Worm (Caenorhabditis elegans) whole organism, L4/young adult: ENCODE results near the gene Y55F3C.9.

ENCODE experiments used
- W03F9.2 ChIP-seq: fragments of 150-350 bp; optimal IDR thresholded peaks from 2 replicates; lab custom pipeline; 2014; ENCODE audit warnings: missing biosample characterization, missing genetic modification characterization
- dao-5 ChIP-seq: sonication (generic microtip); optimal IDR thresholded peaks from 2 replicates; lab custom pipeline; 2016; ENCODE audit warnings: missing genotype, missing genetic modification characterization, moderate library complexity, missing compliant biosample characterization
- him-1 ChIP-seq: sonication (generic microtip); optimal IDR thresholded peaks from 2 replicates; lab custom pipeline; 2016; ENCODE audit warnings: missing genotype, missing genetic modification reagents, missing genetic modification characterization, missing compliant biosample characterization

The Y55F3C.9 gene

ce11 chrIV:675471-676159 lies 52.4 kb downstream of the Y55F3C.9 start, which contains the start of the genes K11H12.4 and K11H12.10:
Gene K11H12.4, minus strand, starts transcription at chrIV:675883.
Gene K11H12.10, plus strand, starts transcription at chrIV:676075.
- TF ChIP-seq dao-5 (tag; lab: Kevin White, UChicago) = no peak
- TF ChIP-seq him-1 (tag; lab: Kevin White, UChicago) = no peak
- TF ChIP-seq W03F9.2 (tag; lab: Kevin White, UChicago) = no peak

ce11 chrIV:673313-673712 lies 54.7 kb downstream of the Y55F3C.9 start, which contains the start of gene K11H12.3:
Gene K11H12.3, minus strand, starts transcription at chrIV:673480.
- no peak for TF ChIP-seq dao-5 (tag; lab: Kevin White, UChicago)
- no peak for TF ChIP-seq W03F9.2 (tag; lab: Kevin White, UChicago)
- TF ChIP-seq him-1 (tag; lab: Kevin White, UChicago) = no peak

- TF ChIP-seq W03F9.2 (tag; lab: Kevin White, UChicago) = no peak
- no peak for TF ChIP-seq dao-5 (tag; lab: Kevin White, UChicago)
- TF ChIP-seq him-1 (tag; lab: Kevin White, UChicago) = no peak
Observed at ce11 chrIV:670455-670854, 57.5 kb downstream of the Y55F3C.9 start, which contains the start of gene K11H12.11. Gene K11H12.11, minus strand, starts transcription at chrIV:670555.
